Fruit fly (Drosophila melanogaster) Kc167 (cell line): Measurements from ENCODE around the gene Ank.

Experiments used
- Myc ChIP-seq: fragments of >200 bp; optimal IDR thresholded peaks from 2 replicates; lab custom pipeline; 2017; ENCODE audit warnings: missing external identifiers
- Sin3A ChIP-seq: fragments of >200 bp; optimal IDR thresholded peaks from 2 replicates; lab custom pipeline; 2018; ENCODE audit warnings: missing external identifiers
- h ChIP-seq: fragments of >200 bp; optimal IDR thresholded peaks from 3 replicates; lab custom pipeline; 2018; ENCODE audit warnings: missing external identifiers
- insv ChIP-seq: fragments of >200 bp; optimal IDR thresholded peaks from 3 replicates; lab custom pipeline; 2018; ENCODE audit warnings: missing external identifiers
- psq ChIP-seq: fragments of >200 bp; optimal IDR thresholded peaks from 2 replicates; lab custom pipeline; 2017; ENCODE audit warnings: missing external identifiers
- ttk ChIP-seq: sonication (Bioruptor generic); optimal IDR thresholded peaks from 2 replicates; lab custom pipeline; 2017; ENCODE audit warnings: missing external identifiers

Ank gene

dm6 chr4:67063-67684 is 62.5 kb downstream of the Ank start, which contains the start of gene RpS3A:
TSS of gene RpS3A (minus strand) at chr4:67207.
- TF ChIP-seq h (lab: Kevin White, UChicago) (no peak), Sin3A (lab: Kevin White, UChicago) (no peak), Myc (lab: Kevin White, UChicago) (no peak), insv (lab: Kevin White, UChicago) (no peak), psq (lab: Kevin White, UChicago) (no peak), ttk (no peak)
